Fruit fly (Drosophila melanogaster) whole organism, embryonic: Measurements from ENCODE around the gene sinu.
A peak's percentile ranks its signal among the peaks of the same experiment; 100 is the strongest.

ENCODE experiments used
- Asciz ChIP-seq: fragments of 200-800 bp; sonication (Bioruptor generic); optimal IDR thresholded peaks from 2 replicates; lab custom pipeline; 2017; ENCODE audit warnings: missing biosample characterization, mild to moderate bottlenecking, missing genetic modification characterization, missing genetic modification reagents
- Blimp-1 ChIP-seq: fragments of 200-800 bp; sonication (Bioruptor generic); optimal IDR thresholded peaks from 3 replicates; lab custom pipeline; 2018; ENCODE audit warnings: missing biosample characterization, missing genetic modification characterization, mild to moderate bottlenecking, moderate library complexity, missing genetic modification reagents
- CG10267 ChIP-seq: fragments of 200-800 bp; sonication (Bioruptor generic); optimal IDR thresholded peaks from 2 replicates; lab custom pipeline; 2018; ENCODE audit warnings: missing biosample characterization, mild to moderate bottlenecking, missing genetic modification characterization, moderate library complexity
- CG10462 ChIP-seq: fragments of 200-800 bp; sonication (Bioruptor generic); optimal IDR thresholded peaks from 2 replicates; lab custom pipeline; 2016; ENCODE audit warnings: missing biosample characterization, missing genetic modification characterization
- CG12219 ChIP-seq: fragments of 200-800 bp; sonication (Bioruptor generic); optimal IDR thresholded peaks from 3 replicates; lab custom pipeline; 2018; ENCODE audit warnings: missing biosample characterization, mild to moderate bottlenecking, missing genetic modification characterization
- CG12299 ChIP-seq: fragments of 200-800 bp; sonication (Bioruptor generic); optimal IDR thresholded peaks from 2 replicates; lab custom pipeline; 2018; ENCODE audit warnings: missing biosample characterization, mild to moderate bottlenecking, missing genetic modification characterization
- CG13775 ChIP-seq: fragments of 200-800 bp; sonication (Bioruptor generic); optimal IDR thresholded peaks from 3 replicates; lab custom pipeline; 2017; ENCODE audit warnings: missing biosample characterization, mild to moderate bottlenecking, missing genetic modification characterization
- CG14014 ChIP-seq: fragments of 200-800 bp; sonication (Bioruptor generic); IDR thresholded peaks from 2 replicates; pipeline ENCODE4 v1.3.6; 2022; ENCODE audit warnings: missing biosample characterization, missing genetic modification characterization
- CG14050 ChIP-seq: fragments of 200-800 bp; sonication (Bioruptor generic); IDR thresholded peaks from 3 replicates; pipeline ENCODE4 v1.3.6; 2022; ENCODE audit warnings: missing biosample characterization, missing genetic modification characterization
- CG15011 ChIP-seq: fragments of 200-800 bp; sonication (Bioruptor generic); optimal IDR thresholded peaks from 3 replicates; lab custom pipeline; 2018; ENCODE audit warnings: missing biosample characterization, mild to moderate bottlenecking, missing genetic modification characterization
- CG16863 ChIP-seq: fragments of 200-800 bp; sonication (Bioruptor generic); optimal IDR thresholded peaks from 3 replicates; lab custom pipeline; 2016; ENCODE audit warnings: missing biosample characterization, missing genetic modification characterization
- CG17385 ChIP-seq: fragments of 200-800 bp; sonication (Bioruptor generic); optimal IDR thresholded peaks from 3 replicates; lab custom pipeline; 2018; ENCODE audit warnings: missing biosample characterization, mild to moderate bottlenecking, missing genetic modification characterization
- CG7987 ChIP-seq: fragments of 200-800 bp; sonication (Bioruptor generic); optimal IDR thresholded peaks from 2 replicates; lab custom pipeline; 2018; ENCODE audit warnings: missing biosample characterization, mild to moderate bottlenecking, missing genetic modification characterization, moderate library complexity
- CG9932 ChIP-seq: fragments of 200-800 bp; sonication (Bioruptor generic); IDR thresholded peaks from 2 replicates; pipeline ENCODE4 v1.3.6; 2022; ENCODE audit warnings: missing biosample characterization, missing genetic modification characterization
- CkIIα-i1 ChIP-seq: fragments of 200-800 bp; sonication (Bioruptor generic); IDR thresholded peaks from 2 replicates; pipeline ENCODE4 v1.3.6; 2022; ENCODE audit warnings: missing biosample characterization, missing genetic modification characterization
- H2.0 ChIP-seq: fragments of 200-800 bp; sonication (Bioruptor generic); IDR thresholded peaks from 2 replicates; pipeline ENCODE4 v1.3.6; 2022; ENCODE audit warnings: missing biosample characterization, missing genetic modification characterization
- Hand ChIP-seq: fragments of 200-800 bp; sonication (Bioruptor generic); optimal IDR thresholded peaks from 2 replicates; lab custom pipeline; 2017; ENCODE audit warnings: mild to moderate bottlenecking, missing biosample characterization, missing genetic modification reagents, missing genetic modification characterization
- Lim3 ChIP-seq: fragments of 200-800 bp; sonication (Bioruptor generic); IDR thresholded peaks from 2 replicates; pipeline ENCODE4 v1.3.6; 2022; ENCODE audit warnings: missing biosample characterization, missing genetic modification characterization
- Lpt ChIP-seq: fragments of >200 bp; optimal IDR thresholded peaks from 2 replicates; lab custom pipeline; 2018; ENCODE audit warnings: missing biosample characterization, missing genetic modification characterization
- MBD-R2 ChIP-seq: fragments of 200-800 bp; sonication (Bioruptor generic); IDR thresholded peaks from 2 replicates; pipeline ENCODE4 v1.3.6; 2022; ENCODE audit warnings: missing biosample characterization, missing genetic modification characterization
- Max ChIP-seq: fragments of 200-800 bp; sonication (Bioruptor generic); optimal IDR thresholded peaks from 2 replicates; lab custom pipeline; 2016; ENCODE audit warnings: missing biosample characterization, mild to moderate bottlenecking, missing genetic modification characterization
- Opbp ChIP-seq: fragments of 200-800 bp; sonication (Bioruptor generic); IDR thresholded peaks from 3 replicates; pipeline ENCODE4 v1.3.6; 2022; ENCODE audit warnings: missing biosample characterization, missing genetic modification characterization; ENCODE audit not compliant: partially characterized antibody
- Pdp1 ChIP-seq, 2 experiments: fragments of 200-800 bp; sonication (Bioruptor generic); optimal IDR thresholded peaks; 3 replicates each; lab custom pipeline; 2016; ENCODE audit warnings: missing biosample characterization in 2 of 2, missing genetic modification characterization in 2 of 2, mild to moderate bottlenecking in 1 of 2, moderate library complexity in 1 of 2
- Usf ChIP-seq: fragments of 200-800 bp; sonication (Bioruptor generic); optimal IDR thresholded peaks from 2 replicates; lab custom pipeline; 2017; ENCODE audit warnings: missing genotype, missing biosample characterization, missing genetic modification characterization
- amos ChIP-seq: fragments of 200-800 bp; sonication (Bioruptor generic); IDR thresholded peaks from 2 replicates; pipeline ENCODE4 v1.3.6; 2022; ENCODE audit warnings: missing biosample characterization, missing genetic modification characterization; ENCODE audit not compliant: partially characterized antibody
- ase ChIP-seq: fragments of 200-800 bp; sonication (Bioruptor generic); IDR thresholded peaks from 3 replicates; pipeline ENCODE4 v1.3.6; 2022; ENCODE audit warnings: missing biosample characterization, missing genetic modification characterization
- btn ChIP-seq: fragments of 200-800 bp; sonication (Bioruptor generic); optimal IDR thresholded peaks from 2 replicates; lab custom pipeline; 2016; ENCODE audit warnings: missing biosample characterization, missing genetic modification characterization
- eve ChIP-seq, 2 experiments: fragments of >200 bp; optimal IDR thresholded peaks; 2 replicates each; lab custom pipeline; 2017; ENCODE audit warnings: missing biosample characterization in 2 of 2, missing genetic modification characterization in 2 of 2
- fd96Cb ChIP-seq: fragments of 200-800 bp; sonication (Bioruptor generic); optimal IDR thresholded peaks from 2 replicates; lab custom pipeline; 2018; ENCODE audit warnings: missing biosample characterization, mild to moderate bottlenecking, missing genetic modification characterization, moderate library complexity
- jumu ChIP-seq: fragments of 200-800 bp; sonication (Bioruptor generic); optimal IDR thresholded peaks from 3 replicates; lab custom pipeline; 2016; ENCODE audit warnings: missing biosample characterization, missing genetic modification characterization
- klu ChIP-seq: fragments of 200-800 bp; sonication (Bioruptor generic); IDR thresholded peaks from 2 replicates; pipeline ENCODE4 v1.3.6; 2022; ENCODE audit warnings: missing biosample characterization, missing genetic modification characterization
- kni ChIP-seq: fragments of 200-800 bp; sonication (Bioruptor generic); optimal IDR thresholded peaks from 3 replicates; lab custom pipeline; 2017; ENCODE audit warnings: mild to moderate bottlenecking, missing biosample characterization, missing genetic modification reagents, missing genetic modification characterization
- lilli ChIP-seq: fragments of 200-800 bp; sonication (Bioruptor generic); optimal IDR thresholded peaks from 3 replicates; lab custom pipeline; 2016; ENCODE audit warnings: missing biosample characterization, missing genetic modification characterization
- odd ChIP-seq: fragments of 200-800 bp; sonication (Bioruptor generic); optimal IDR thresholded peaks from 2 replicates; lab custom pipeline; 2017; ENCODE audit warnings: missing biosample characterization, mild to moderate bottlenecking, missing genetic modification characterization
- onecut ChIP-seq: fragments of 200-800 bp; sonication (Bioruptor generic); IDR thresholded peaks from 2 replicates; pipeline ENCODE4 v1.3.6; 2022; ENCODE audit warnings: missing biosample characterization, missing genetic modification characterization
- psq ChIP-seq: fragments of 200-800 bp; sonication (Bioruptor generic); optimal IDR thresholded peaks from 2 replicates; lab custom pipeline; 2017; ENCODE audit warnings: missing biosample characterization, missing genetic modification characterization
- sqz ChIP-seq: fragments of 200-800 bp; sonication (Bioruptor generic); optimal IDR thresholded peaks from 3 replicates; lab custom pipeline; 2018; ENCODE audit warnings: missing biosample characterization, mild to moderate bottlenecking, missing genetic modification characterization
- vfl ChIP-seq: fragments of 200-800 bp; sonication (Bioruptor generic); optimal IDR thresholded peaks from 2 replicates; lab custom pipeline; 2016; ENCODE audit warnings: missing biosample characterization, missing genetic modification characterization
- wdn ChIP-seq: fragments of 200-800 bp; sonication (Bioruptor generic); IDR thresholded peaks from 2 replicates; pipeline ENCODE4 v1.3.6; 2022; ENCODE audit warnings: missing biosample characterization, missing genetic modification characterization
- wor ChIP-seq: fragments of 200-800 bp; sonication (Bioruptor generic); IDR thresholded peaks from 2 replicates; pipeline ENCODE4 v1.3.6; 2022; ENCODE audit warnings: missing biosample characterization, missing genetic modification characterization

The sinu gene

DNA sequence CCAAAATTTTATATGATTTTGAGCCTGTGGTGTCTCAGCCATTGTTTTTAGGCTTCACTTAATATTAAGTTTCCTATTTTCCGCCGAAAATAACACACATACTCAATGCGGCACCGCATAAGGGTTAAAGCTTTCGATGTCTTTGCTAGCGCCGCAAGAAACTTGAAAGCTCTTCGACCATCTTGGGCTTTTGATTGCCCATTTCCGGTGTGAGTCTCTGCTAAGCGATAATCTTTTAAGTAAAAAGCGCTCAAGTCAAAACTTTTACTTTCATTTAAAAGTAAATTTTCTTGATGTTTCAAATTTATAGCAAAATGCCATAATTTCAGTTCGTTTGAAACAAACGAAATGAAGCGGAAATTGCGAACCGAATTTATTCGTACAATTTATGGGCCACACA lies 49.4 kb downstream of the sinu start (continued):
- TF ChIP-seq btn (peak; percentile 46), klu (GFP tag; lab: Robert Waterston, UW) (peak; percentile 16; the same call in 1 of the 2 replicates), wor (GFP tag; lab: Robert Waterston, UW) (no peak), ase (peak; percentile 77; the same call in 2 of the 3 replicates), lilli (GFP tag; lab: Kevin White, UChicago) (peak; percentile 82), Pdp1 (GFP tag; optimal IDR thresholded peaks at IDR 0.05; lab: Kevin White, UChicago) (peak in 1 of 2 experiments; percentile 76), CkIIα-i1 (no peak), CG16863 (GFP tag; lab: Kevin White, UChicago) (peak; percentile 76), wdn (GFP tag; lab: Robert Waterston, UW) (peak; percentile 56), sqz (GFP tag; lab: Kevin White, UChicago) (peak; percentile 37), kni (GFP tag; lab: Kevin White, UChicago) (no peak), CG13775 (GFP tag; lab: Kevin White, UChicago) (peak; percentile 89), CG17385 (GFP tag; lab: Kevin White, UChicago) (peak; percentile 84), eve (GFP tag; optimal IDR thresholded peaks at IDR 0.05; lab: Kevin White, UChicago) (peak in 1 of 2 experiments; percentile 36), psq (GFP tag; lab: Kevin White, UChicago) (peak; percentile 35), vfl (GFP tag; lab: Kevin White, UChicago) (peak; percentile 78), Lpt (no peak), Opbp (GFP tag; lab: Robert Waterston, UW) (0 out of 3 replicates have a peak, but pooled peaks have one; percentile 33), Lim3 (GFP tag; lab: Robert Waterston, UW) (peak; percentile 28; the same call in 1 of the 2 replicates), Usf (GFP tag; lab: Kevin White, UChicago) (peak; percentile 46), Max (GFP tag; lab: Kevin White, UChicago) (peak; percentile 72), onecut (GFP tag; lab: Robert Waterston, UW) (peak; percentile 81; the same call in 1 of the 2 replicates), CG15011 (GFP tag; lab: Kevin White, UChicago) (peak; percentile 81), MBD-R2 (peak; percentile 54; the same call in 1 of the 2 replicates), amos (GFP tag; lab: Robert Waterston, UW) (no peak; the same call in 1 of the 2 replicates), CG7987 (peak; percentile 98), jumu (GFP tag; lab: Kevin White, UChicago) (peak; percentile 43), CG10462 (GFP tag; lab: Kevin White, UChicago) (peak; percentile 64), CG10267 (peak; percentile 64), Hand (peak; percentile 65), fd96Cb (tag; lab: Kevin White, UChicago) (peak; percentile 51), CG12219 (peak; percentile 77)

DNA sequence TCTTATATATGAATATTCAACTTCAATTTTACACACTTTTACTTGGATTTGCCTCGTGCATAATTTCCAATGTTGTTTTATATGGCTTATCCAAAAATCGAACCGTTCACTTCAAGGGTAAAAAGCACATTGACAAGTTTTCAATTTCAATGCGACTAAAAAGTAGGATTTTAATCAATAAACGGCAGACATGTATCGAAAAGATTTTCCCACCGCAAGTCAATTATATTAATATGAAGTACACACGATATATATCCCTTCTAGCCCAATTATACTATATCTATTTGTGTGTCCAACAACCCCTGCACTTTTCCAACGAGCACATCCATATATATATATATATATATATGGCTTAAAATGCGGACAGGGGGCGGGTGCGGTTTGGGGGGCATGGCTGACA lies 50.6 kb downstream of the sinu start, which contains the start of gene CG34342:
CG34342 (minus strand) TSS at position 101 of the 400 bp plus-strand sequence.
- TF ChIP-seq CG12299 (tag; lab: Kevin White, UChicago): no peak
- TF ChIP-seq Asciz (GFP tag; lab: Kevin White, UChicago): no peak
- no peak for TF ChIP-seq Blimp-1 (GFP tag; lab: Kevin White, UChicago)
- no peak for TF ChIP-seq CG14014 (GFP tag; lab: Robert Waterston, UW)
- no peak for TF ChIP-seq odd (GFP tag; lab: Kevin White, UChicago)
- no peak for TF ChIP-seq CG14050
- TF ChIP-seq H2.0 (GFP tag; lab: Robert Waterston, UW): no peak
- TF ChIP-seq CG9932 (GFP tag; lab: Robert Waterston, UW): no peak
- TF ChIP-seq, all 482 proteins: peak for 0
